Worm (Caenorhabditis elegans) whole organism, L4/young adult: Measurements from ENCODE around the gene C13B4.1.
A peak's percentile ranks its signal among the peaks of the same experiment; 100 is the strongest.

Experiments used
- W03F9.2 ChIP-seq: fragments of 150-350 bp; optimal IDR thresholded peaks from 2 replicates; lab custom pipeline; 2014; ENCODE audit warnings: missing biosample characterization, missing genetic modification characterization
- dao-5 ChIP-seq: sonication (generic microtip); optimal IDR thresholded peaks from 2 replicates; lab custom pipeline; 2016; ENCODE audit warnings: missing genotype, missing genetic modification characterization, moderate library complexity, missing compliant biosample characterization
- him-1 ChIP-seq: sonication (generic microtip); optimal IDR thresholded peaks from 2 replicates; lab custom pipeline; 2016; ENCODE audit warnings: missing genotype, missing genetic modification reagents, missing genetic modification characterization, missing compliant biosample characterization

C13B4.1 gene

ce11 chrII:14455332-14455731, 24.1 kb downstream of the C13B4.1 start, which contains the start of gene dmsr-6:
Gene dmsr-6 (plus strand): TSS chrII:14455632.
- TF ChIP-seq dao-5 (tag; lab: Kevin White, UChicago): no peak
- no peak for TF ChIP-seq him-1 (tag; lab: Kevin White, UChicago)
- TF ChIP-seq W03F9.2 (tag; lab: Kevin White, UChicago): no peak

- TF ChIP-seq him-1 (tag; lab: Kevin White, UChicago) (no peak), dao-5 (tag; lab: Kevin White, UChicago) (no peak), W03F9.2 (tag; lab: Kevin White, UChicago) (no peak)
Observed at ce11 chrII:14451934-14452333, 27.5 kb downstream of the C13B4.1 start.

- TF ChIP-seq him-1 (tag; lab: Kevin White, UChicago) (no peak), dao-5 (tag; lab: Kevin White, UChicago) (no peak), W03F9.2 (tag; lab: Kevin White, UChicago) (peak; percentile 67)
Observed at ce11 chrII:14441144-14441543, 38.3 kb downstream of the C13B4.1 start, which contains the start of gene smg-8. Gene smg-8 (plus strand): TSS chrII:14441409.

- TF ChIP-seq W03F9.2 (tag; lab: Kevin White, UChicago) (peak; percentile 67), him-1 (tag; lab: Kevin White, UChicago) (no peak), dao-5 (tag; lab: Kevin White, UChicago) (no peak)
Observed at ce11 chrII:14437922-14438458, 41.4 kb downstream of the C13B4.1 start, which contains the start of gene K04B12.2. Gene K04B12.2 (minus strand): TSS chrII:14437972.

DNA sequence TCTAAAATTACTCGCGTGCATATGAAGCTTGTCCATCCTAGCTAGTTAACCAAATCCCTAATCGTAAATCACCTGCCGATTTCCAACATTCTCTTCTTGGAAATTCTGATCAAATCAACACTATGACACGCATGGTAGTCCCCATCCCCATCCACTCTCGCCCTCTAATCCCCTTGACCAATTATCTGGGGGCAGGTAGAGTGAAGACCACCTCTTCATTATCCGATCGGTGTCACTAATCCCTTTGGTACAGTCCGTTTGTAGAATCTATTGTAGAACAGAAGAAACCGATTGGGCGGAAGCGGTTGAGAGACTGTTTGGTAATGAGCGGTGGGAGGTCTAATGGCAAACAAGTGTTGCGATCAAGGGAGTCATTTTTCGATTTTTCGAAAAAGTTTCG, 42.3 kb downstream of the C13B4.1 start:
- TF ChIP-seq dao-5 (tag; lab: Kevin White, UChicago) (no peak), him-1 (tag; lab: Kevin White, UChicago) (no peak), W03F9.2 (tag; lab: Kevin White, UChicago) (no peak)

DNA sequence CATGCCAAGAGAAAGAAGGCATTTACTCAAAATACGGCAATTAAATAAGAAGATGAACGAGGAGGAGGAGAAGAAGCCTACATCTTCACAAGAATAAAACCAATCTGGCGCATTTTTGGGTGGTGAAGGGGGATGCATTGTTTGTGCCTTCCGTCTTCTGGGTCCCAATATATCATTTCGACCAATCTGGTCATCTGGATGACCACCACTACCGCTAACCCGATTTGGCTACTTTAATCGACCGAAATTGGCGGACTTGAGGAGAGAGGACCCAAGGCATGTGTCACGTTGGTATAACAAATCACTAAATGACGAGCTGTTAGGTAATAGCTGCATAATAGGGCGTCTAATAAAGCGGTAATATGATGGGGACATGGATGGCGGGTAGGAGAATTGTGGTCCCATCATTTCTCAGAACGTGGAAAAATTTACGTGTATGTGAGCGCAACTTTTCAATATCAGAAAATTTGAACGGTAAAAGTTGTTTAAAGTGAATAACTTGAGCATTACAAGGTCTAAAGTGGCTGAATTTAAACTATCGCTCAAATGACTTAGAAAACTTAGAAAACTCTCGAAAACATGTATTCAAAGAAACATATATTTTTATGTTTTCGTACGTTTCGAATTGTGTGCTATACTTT, 45.6 kb downstream of the C13B4.1 start:
- TF ChIP-seq him-1 (tag; lab: Kevin White, UChicago): no peak
- no peak for TF ChIP-seq W03F9.2 (tag; lab: Kevin White, UChicago)
- no peak for TF ChIP-seq dao-5 (tag; lab: Kevin White, UChicago)

DNA sequence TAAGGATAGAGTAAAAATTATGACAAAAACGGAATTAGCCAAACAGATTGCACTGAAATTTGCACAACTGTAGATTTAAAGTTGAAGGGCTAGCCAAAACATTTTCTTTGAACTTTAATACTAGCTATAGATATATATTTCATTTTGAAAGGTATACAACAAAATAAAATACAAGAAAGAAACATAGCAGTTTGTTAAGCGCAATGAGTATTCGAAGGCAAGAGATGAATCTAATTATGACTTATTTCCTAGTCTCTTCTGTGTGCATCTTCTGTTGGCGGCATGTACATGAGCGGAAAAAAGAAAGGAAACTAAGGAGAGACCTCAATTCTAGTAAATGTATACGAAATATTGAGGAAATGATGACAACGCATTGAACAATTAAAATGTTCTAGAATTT, 47.3 kb downstream of the C13B4.1 start:
- no peak for TF ChIP-seq W03F9.2 (tag; lab: Kevin White, UChicago)
- no peak for TF ChIP-seq him-1 (tag; lab: Kevin White, UChicago)
- no peak for TF ChIP-seq dao-5 (tag; lab: Kevin White, UChicago)

- no peak for TF ChIP-seq him-1 (tag; lab: Kevin White, UChicago)
Observed at ce11 chrII:14428834-14429233, 50.6 kb downstream of the C13B4.1 start.

DNA sequence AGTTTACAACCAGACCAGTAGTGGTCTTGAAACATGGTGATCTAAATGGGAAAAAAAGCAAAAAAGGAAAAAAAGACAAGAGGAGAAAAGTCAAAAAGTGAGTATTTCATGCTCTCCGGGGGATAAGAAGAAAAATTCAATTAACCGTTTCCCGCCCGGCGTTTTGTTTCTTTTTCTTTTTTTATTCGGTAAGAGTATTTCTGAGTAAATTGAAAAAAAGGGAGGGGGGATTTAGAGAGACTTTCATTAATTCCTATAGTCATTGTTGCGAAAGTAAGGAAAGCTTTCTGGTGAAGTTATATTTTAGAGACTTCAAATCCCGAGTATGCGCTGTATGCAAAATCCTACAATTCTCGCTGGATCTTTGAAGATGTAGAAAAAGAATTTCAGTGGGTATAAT, 51.7 kb downstream of the C13B4.1 start:
- TF ChIP-seq him-1 (tag; lab: Kevin White, UChicago) (no peak), dao-5 (tag; lab: Kevin White, UChicago) (no peak), W03F9.2 (tag; lab: Kevin White, UChicago) (no peak)

DNA sequence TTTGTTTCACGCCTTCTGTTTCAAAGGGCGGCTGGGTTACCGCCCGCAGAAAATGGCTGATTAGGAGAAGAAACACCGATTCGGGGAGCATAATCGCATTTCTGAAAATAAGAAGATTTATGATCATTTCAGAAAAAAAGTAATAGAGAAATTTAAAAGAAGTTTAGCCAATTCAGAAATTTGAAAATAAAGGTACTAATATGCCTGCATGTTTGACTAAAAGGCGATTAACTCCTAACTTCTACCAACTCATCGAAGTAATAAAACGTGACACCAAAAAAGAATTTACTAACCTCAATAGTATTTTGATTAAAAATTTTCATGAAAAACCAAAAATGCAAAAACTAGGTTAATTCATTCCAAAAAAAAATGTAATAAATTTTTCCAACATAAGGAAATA, 54.6 kb downstream of the C13B4.1 start, which contains the start of gene plx-2:
Gene plx-2 (minus strand): TSS at position 101 of the 400 bp plus-strand sequence.
- TF ChIP-seq him-1 (tag; lab: Kevin White, UChicago) (no peak), W03F9.2 (tag; lab: Kevin White, UChicago) (no peak), dao-5 (tag; lab: Kevin White, UChicago) (no peak)
